Fruit fly (Drosophila melanogaster): ENCODE data around the gene CG31248.
A peak's percentile ranks its signal among the peaks of the same experiment; 100 is the strongest.

CG31248 gene

dm6 chr3R:7162356-7163289, 33.5 kb downstream of the CG31248 start, which contains the start of gene sas:
sas (plus strand) TSS chr3R:7162808.
- TF ChIP-seq tll (GFP tag; optimal IDR thresholded peaks at IDR 0.05): peak in 1 of 2 experiments; percentile 18
- TF ChIP-seq ken (GFP tag; IDR thresholded peaks at IDR 0.05): no peak
- TF ChIP-seq D (optimal IDR thresholded peaks at IDR 0.05): peak; percentile 17
- no peak for TF ChIP-seq D (GFP tag; optimal IDR thresholded peaks at IDR 0.05)
- no peak for TF ChIP-seq klu (GFP tag; IDR thresholded peaks at IDR 0.05)
- TF ChIP-seq CG32532 (GFP tag; IDR thresholded peaks at IDR 0.05): peak; percentile 40; the same call in 1 of the 2 replicates
- no peak for TF ChIP-seq CG11723 (GFP tag; optimal IDR thresholded peaks at IDR 0.05)
- TF ChIP-seq lab (GFP tag; optimal IDR thresholded peaks at IDR 0.05): no peak
- no peak for TF ChIP-seq bab2 (GFP tag; optimal IDR thresholded peaks at IDR 0.05)
- no peak for TF ChIP-seq gcm2 (GFP tag; optimal IDR thresholded peaks at IDR 0.05)
- TF ChIP-seq CG11456 (GFP tag; IDR thresholded peaks at IDR 0.05): no peak
- TF ChIP-seq CG16813 (GFP tag; IDR thresholded peaks at IDR 0.05; ENCODE audit: partially characterized antibody): 0 out of 3 replicates have a peak, but pooled peaks have one; percentile 7
- TF ChIP-seq slp2 (GFP tag; optimal IDR thresholded peaks at IDR 0.05): no peak
- TF ChIP-seq pan (optimal IDR thresholded peaks at IDR 0.05): no peak
- peak in 1 of 2 experiments; percentile 32 for TF ChIP-seq pan (GFP tag; optimal IDR thresholded peaks at IDR 0.05 in 1 of 2, IDR thresholded peaks at IDR 0.05 in 1 of 2)
- no peak for TF ChIP-seq ewg (GFP tag; optimal IDR thresholded peaks at IDR 0.05)
- TF ChIP-seq Dll (GFP tag; IDR thresholded peaks at IDR 0.05; ENCODE audit: partially characterized antibody): peak; percentile 24; the same call in 1 of the 4 replicates
- TF ChIP-seq zen (tag; optimal IDR thresholded peaks at IDR 0.05): peak; percentile 36
- TF ChIP-seq Opbp (GFP tag; IDR thresholded peaks at IDR 0.05; ENCODE audit: partially characterized antibody): 0 out of 3 replicates have a peak, but pooled peaks have one; percentile 48
- no peak for TF ChIP-seq Sox102F (GFP tag; optimal IDR thresholded peaks at IDR 0.05)
- peak; percentile 55 for TF ChIP-seq oc (tag; optimal IDR thresholded peaks at IDR 0.05)
- TF ChIP-seq Bgb (GFP tag; IDR thresholded peaks at IDR 0.05; ENCODE audit: partially characterized antibody): peak; percentile 32; the same call in 1 of the 2 replicates
- TF ChIP-seq CG8924 (tag; optimal IDR thresholded peaks at IDR 0.05): peak; percentile 18
- TF ChIP-seq al (GFP tag; IDR thresholded peaks at IDR 0.05): no peak
- 0 out of 3 replicates have a peak, but pooled peaks have one; percentile 0 for TF ChIP-seq CG6791 (GFP tag; IDR thresholded peaks at IDR 0.05; ENCODE audit: partially characterized antibody)
- TF ChIP-seq Stat92E (GFP tag; optimal IDR thresholded peaks at IDR 0.05): peak in 1 of 3 experiments; percentile 11
- peak; percentile 14 for TF ChIP-seq yki (optimal IDR thresholded peaks at IDR 0.05)
- peak; percentile 53 for TF ChIP-seq CG12769 (tag; optimal IDR thresholded peaks at IDR 0.05)
- no peak for TF ChIP-seq B-H2 (GFP tag; optimal IDR thresholded peaks at IDR 0.05)
- TF ChIP-seq prd (optimal IDR thresholded peaks at IDR 0.05): no peak
- no peak for TF ChIP-seq prd (GFP tag; IDR thresholded peaks at IDR 0.05)
- TF ChIP-seq hkb (optimal IDR thresholded peaks at IDR 0.05): no peak
- 0 out of 2 replicates have a peak, but pooled peaks have one; percentile 40 for TF ChIP-seq hkb (GFP tag; IDR thresholded peaks at IDR 0.05)
- TF ChIP-seq Dad (GFP tag; optimal IDR thresholded peaks at IDR 0.05): peak; percentile 5
- 0 out of 3 replicates have a peak, but pooled peaks have one; percentile 33 for TF ChIP-seq HLH4C (GFP tag; IDR thresholded peaks at IDR 0.05; ENCODE audit: partially characterized antibody)
- no peak for TF ChIP-seq vfl (GFP tag; optimal IDR thresholded peaks at IDR 0.05)
- TF ChIP-seq Med (GFP tag): peak; percentile 77
- 0 out of 2 replicates have a peak, but pooled peaks have one; percentile 12 for TF ChIP-seq Drgx (GFP tag; IDR thresholded peaks at IDR 0.05)
- TF ChIP-seq dimm (GFP tag; IDR thresholded peaks at IDR 0.05): no peak
- peak; percentile 16 for TF ChIP-seq CG5180 (GFP tag; optimal IDR thresholded peaks at IDR 0.05)
- TF ChIP-seq pros (GFP tag; optimal IDR thresholded peaks at IDR 0.05): peak; percentile 60
- TF ChIP-seq jumu (GFP tag; optimal IDR thresholded peaks at IDR 0.05): no peak
- TF ChIP-seq cas (GFP tag; IDR thresholded peaks at IDR 0.05): peak; percentile 18; the same call in 1 of the 2 replicates
- TF ChIP-seq Hmr (GFP tag; optimal IDR thresholded peaks at IDR 0.05): no peak
- TF ChIP-seq lola (GFP tag; optimal IDR thresholded peaks at IDR 0.05): no peak
- peak; percentile 32 for TF ChIP-seq CG10543 (GFP tag; optimal IDR thresholded peaks at IDR 0.05)
- no peak for TF ChIP-seq repo (GFP tag; optimal IDR thresholded peaks at IDR 0.05)

Measured in whole organism, embryonic.